Worm (Caenorhabditis elegans) whole organism, L4/young adult: ENCODE data around the gene sru-9.
"Not testable (repeated sequence)": the region's sequence is repeated elsewhere in the genome, so short reads cannot be mapped to it uniquely, and the experiment has no call there.

ENCODE experiments used
- W03F9.2 ChIP-seq: fragments of 150-350 bp; optimal IDR thresholded peaks from 2 replicates; lab custom pipeline; 2014; ENCODE audit warnings: missing biosample characterization, missing genetic modification characterization
- dao-5 ChIP-seq: sonication (generic microtip); optimal IDR thresholded peaks from 2 replicates; lab custom pipeline; 2016; ENCODE audit warnings: missing genotype, missing genetic modification characterization, moderate library complexity, missing compliant biosample characterization
- him-1 ChIP-seq: sonication (generic microtip); optimal IDR thresholded peaks from 2 replicates; lab custom pipeline; 2016; ENCODE audit warnings: missing genotype, missing genetic modification reagents, missing genetic modification characterization, missing compliant biosample characterization

The sru-9 gene

ce11 chrIV:13588544-13589043 lies at the start of gene sru-9:
TSS of gene sru-9 (plus strand) at chrIV:13588993.
- TF ChIP-seq dao-5; him-1 (tag; lab: Kevin White, UChicago); W03F9.2 (tag; lab: Kevin White, UChicago): not testable (repeated sequence)

- TF ChIP-seq him-1 (tag; lab: Kevin White, UChicago) (no peak), W03F9.2 (tag; lab: Kevin White, UChicago) (no peak), dao-5 (no peak)
These were observed 48.6 kb upstream of the sru-9 start, which contains the start of gene rsd-2 for ce11 chrIV:13540165-13540564. TSS of gene rsd-2 (minus strand) at chrIV:13540265.

- TF ChIP-seq dao-5 (no peak), him-1 (tag; lab: Kevin White, UChicago) (no peak), W03F9.2 (tag; lab: Kevin White, UChicago) (no peak)
These were observed 40.6 kb upstream of the sru-9 start, which contains the start of gene F52G2.3 for ce11 chrIV:13548188-13548587. TSS of gene F52G2.3 (minus strand) at chrIV:13548230.

DNA sequence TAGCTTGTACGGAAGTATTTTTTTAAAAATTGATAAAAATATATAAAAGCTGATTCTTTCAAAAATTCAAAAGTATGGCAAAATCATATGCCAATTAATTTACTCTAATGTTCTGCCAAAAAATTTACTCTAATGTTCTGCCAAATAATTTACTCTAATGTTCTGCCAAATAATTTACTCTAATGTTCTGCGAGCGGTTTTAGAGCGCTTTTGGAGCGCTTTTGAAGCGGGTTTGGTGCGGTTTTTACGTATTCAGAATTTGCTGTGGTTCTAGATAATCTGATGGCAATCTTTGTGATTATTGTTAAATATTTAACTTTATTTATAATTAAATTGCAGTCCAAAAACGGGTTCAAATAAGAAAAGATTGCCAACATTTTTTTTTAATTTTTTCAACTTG lies 39.4 kb upstream of the sru-9 start:
- TF ChIP-seq him-1 (tag; lab: Kevin White, UChicago) (no peak), dao-5 (no peak), W03F9.2 (tag; lab: Kevin White, UChicago) (no peak)

- TF ChIP-seq dao-5 (no peak), him-1 (tag; lab: Kevin White, UChicago) (no peak), W03F9.2 (tag; lab: Kevin White, UChicago) (no peak)
These were observed 34.4 kb upstream of the sru-9 start for ce11 chrIV:13554350-13554749.

- no peak for TF ChIP-seq W03F9.2 (tag; lab: Kevin White, UChicago)
- TF ChIP-seq him-1 (tag; lab: Kevin White, UChicago): no peak
- TF ChIP-seq dao-5: no peak
These were observed 33.3 kb upstream of the sru-9 start for ce11 chrIV:13555508-13555907.

ce11 chrIV:13557393-13557792 lies 31.4 kb upstream of the sru-9 start:
- TF ChIP-seq W03F9.2 (tag; lab: Kevin White, UChicago) (no peak), dao-5 (no peak), him-1 (tag; lab: Kevin White, UChicago) (no peak)

DNA sequence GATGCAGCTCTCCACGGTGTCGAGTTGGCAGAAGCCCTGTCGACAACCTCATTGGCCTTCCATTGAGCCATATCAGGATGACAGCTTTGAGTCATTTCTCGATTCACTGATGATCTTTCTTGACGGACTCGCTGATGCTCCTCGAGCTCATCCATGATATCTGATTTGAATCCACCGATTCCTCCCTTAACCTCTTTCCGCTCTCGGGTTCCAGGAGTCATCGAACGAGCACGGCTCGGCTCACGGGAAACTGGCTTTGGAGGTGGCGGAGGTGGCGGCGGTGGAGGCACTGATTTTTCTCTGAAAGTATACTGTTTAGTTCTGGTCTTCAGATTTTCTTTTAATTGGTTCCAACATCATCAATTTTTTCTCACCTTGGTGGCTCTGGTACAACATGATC lies 29.8 kb upstream of the sru-9 start:
- no peak for TF ChIP-seq dao-5
- TF ChIP-seq him-1 (tag; lab: Kevin White, UChicago): no peak
- no peak for TF ChIP-seq W03F9.2 (tag; lab: Kevin White, UChicago)

ce11 chrIV:13561629-13562028 lies 27.2 kb upstream of the sru-9 start, which contains the start of the genes Y45F10B.13 and qui-1:
TSS of gene Y45F10B.13 (minus strand) at chrIV:13561729.
TSS of gene qui-1 (plus strand) at chrIV:13561861.
- TF ChIP-seq dao-5: no peak
- no peak for TF ChIP-seq W03F9.2 (tag; lab: Kevin White, UChicago)
- TF ChIP-seq him-1 (tag; lab: Kevin White, UChicago): no peak

DNA sequence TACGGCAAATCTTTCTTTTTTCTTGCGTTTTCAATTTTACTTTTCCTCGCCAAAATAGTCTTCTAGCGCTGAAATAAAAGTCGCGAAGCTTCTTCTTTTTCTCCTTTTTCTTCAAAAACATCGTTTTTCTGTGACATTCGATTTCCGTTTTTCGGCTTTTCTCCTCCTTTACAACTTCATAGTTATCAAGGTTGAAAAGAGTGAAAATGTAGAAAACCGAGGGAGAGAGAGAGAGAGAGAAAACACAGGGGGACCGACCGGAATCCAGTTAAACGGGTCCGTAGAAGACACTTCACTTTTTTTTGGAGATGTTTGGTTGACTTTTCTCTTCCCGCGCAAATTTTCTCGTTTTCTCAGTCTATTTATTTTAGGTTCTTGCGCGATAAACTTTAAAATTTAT lies 24.5 kb upstream of the sru-9 start:
- TF ChIP-seq W03F9.2 (tag; lab: Kevin White, UChicago) (no peak), him-1 (tag; lab: Kevin White, UChicago) (no peak), dao-5 (no peak)

DNA sequence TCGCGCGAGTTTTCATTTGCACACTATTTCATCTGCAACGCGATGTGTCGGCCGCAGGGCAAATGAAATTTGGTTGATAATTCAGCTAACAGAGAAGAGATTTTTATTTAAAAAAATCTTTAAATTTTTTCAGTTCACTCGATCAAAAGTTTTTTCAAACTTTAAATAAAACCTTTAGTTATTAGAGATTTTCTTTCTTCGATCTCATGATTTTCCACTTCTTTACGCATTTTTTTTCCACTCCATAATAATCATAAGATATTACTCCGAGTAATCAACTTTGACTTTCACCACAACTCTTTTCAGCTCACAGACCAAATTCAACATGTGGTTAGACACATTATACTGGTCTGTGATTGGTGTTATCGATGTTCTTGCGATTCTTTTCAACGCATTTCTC lies 14.1 kb upstream of the sru-9 start, which contains the start of gene srd-10:
Gene srd-10, plus strand, starts transcription at position 301 of the 400 bp plus-strand sequence.
- TF ChIP-seq him-1 (tag; lab: Kevin White, UChicago) (no peak), dao-5 (no peak), W03F9.2 (tag; lab: Kevin White, UChicago) (no peak)

DNA sequence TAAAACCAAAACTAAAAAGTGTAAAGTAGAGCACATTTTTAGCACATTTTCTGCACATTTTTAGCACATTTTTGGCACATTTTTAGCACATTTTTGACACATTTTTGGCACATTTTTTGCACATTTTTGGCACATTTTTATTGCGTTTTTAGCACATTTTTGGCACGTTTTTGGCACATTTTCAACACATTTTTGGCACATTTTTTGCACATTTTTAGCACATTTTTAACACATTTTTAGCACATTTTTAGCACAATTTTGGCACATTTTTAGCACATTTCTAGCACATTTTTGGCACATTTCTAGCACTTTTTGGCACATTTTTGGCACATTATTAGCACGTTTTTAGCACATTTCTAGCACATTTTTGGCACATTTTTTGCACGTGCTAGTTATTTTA lies 13.1 kb upstream of the sru-9 start:
- no peak for TF ChIP-seq him-1 (tag; lab: Kevin White, UChicago)
- TF ChIP-seq dao-5: no peak
- TF ChIP-seq W03F9.2 (tag; lab: Kevin White, UChicago): no peak

DNA sequence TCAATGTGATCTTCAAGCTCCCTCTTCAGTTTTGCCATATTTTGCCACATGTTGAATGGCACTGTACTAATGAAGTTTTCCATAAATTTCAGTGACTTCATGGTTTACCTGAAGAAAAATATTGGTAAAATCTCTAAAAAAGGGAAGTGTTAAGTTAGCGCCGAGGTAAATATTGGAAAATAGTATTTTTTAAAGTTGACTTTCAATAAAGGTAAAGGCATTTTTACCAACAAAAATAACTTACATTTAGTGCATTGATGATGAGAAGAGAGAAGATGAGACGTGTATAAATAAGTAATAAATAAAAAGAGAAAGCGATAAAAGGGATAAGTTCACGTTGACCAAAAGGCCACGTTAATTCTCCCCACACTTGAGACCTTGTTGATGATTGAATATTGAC lies 10.6 kb upstream of the sru-9 start, which contains the start of gene Y45F10B.8:
Gene Y45F10B.8, minus strand, starts transcription at position 101 of the 400 bp plus-strand sequence.
- not testable (repeated sequence) for TF ChIP-seq W03F9.2 (tag; lab: Kevin White, UChicago); dao-5; him-1 (tag; lab: Kevin White, UChicago)

DNA sequence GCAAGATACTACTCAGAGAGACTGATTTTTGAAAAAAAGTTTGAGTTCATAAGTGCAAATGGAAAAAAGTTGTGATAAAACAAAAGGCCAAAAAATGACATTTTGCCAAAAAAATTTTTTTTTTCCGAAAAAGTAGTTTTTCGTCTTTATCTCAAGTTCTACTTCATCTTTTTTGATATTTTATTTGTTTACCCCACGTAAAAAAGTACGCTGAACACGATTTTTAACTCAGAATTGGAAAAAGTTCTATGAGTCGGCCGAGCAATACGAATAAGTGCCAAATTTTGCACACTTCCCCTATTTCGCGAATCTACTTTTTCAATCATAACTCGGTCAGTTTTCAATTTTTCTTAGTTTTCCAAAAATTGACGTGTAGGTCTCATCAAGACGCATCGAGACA lies 9.8 kb upstream of the sru-9 start, which contains the start of gene sru-16:
Gene sru-16, plus strand, starts transcription at position 301 of the 400 bp plus-strand sequence.
- not testable (repeated sequence) for TF ChIP-seq him-1 (tag; lab: Kevin White, UChicago); dao-5; W03F9.2 (tag; lab: Kevin White, UChicago)

DNA sequence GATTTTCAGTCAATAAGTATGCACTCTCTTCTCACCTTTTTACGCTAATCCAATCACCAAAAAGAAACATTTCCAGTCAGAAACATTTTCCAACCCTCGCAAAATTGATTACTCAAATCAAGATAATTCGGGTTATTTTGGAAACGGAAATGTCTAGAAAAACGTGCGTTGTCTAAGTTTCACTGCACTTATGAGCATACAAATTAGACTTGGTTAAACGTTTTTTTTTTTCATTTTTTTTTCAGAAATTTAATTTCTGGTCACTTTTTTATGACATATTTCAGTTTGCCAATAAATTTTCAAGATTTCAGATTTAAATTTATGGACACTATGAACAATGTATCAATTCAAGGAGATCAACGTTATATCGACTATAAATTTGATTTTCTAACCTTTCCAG lies 5.9 kb upstream of the sru-9 start, which contains the start of gene sru-12:
Gene sru-12, plus strand, starts transcription at position 301 of the 400 bp plus-strand sequence.
- TF ChIP-seq him-1 (tag; lab: Kevin White, UChicago) (no peak), W03F9.2 (tag; lab: Kevin White, UChicago) (no peak), dao-5 (no peak)
